Worm (Caenorhabditis elegans) whole organism, young adult: Measurements from ENCODE around the gene ceh-86.

ENCODE experiments used
- B0261.1 ChIP-seq: sonication (generic microtip); optimal IDR thresholded peaks from 2 replicates; lab custom pipeline; 2016; ENCODE audit warnings: mild to moderate bottlenecking, missing genetic modification characterization, moderate library complexity, missing compliant biosample characterization
- F52B5.7 ChIP-seq: sonication (generic microtip); optimal IDR thresholded peaks from 2 replicates; lab custom pipeline; 2016; ENCODE audit warnings: mild to moderate bottlenecking, missing genetic modification characterization, missing compliant biosample characterization
- F57A8.1 ChIP-seq: fragments of 200-800 bp; sonication (Bioruptor generic); optimal IDR thresholded peaks from 2 replicates; lab custom pipeline; 2018; ENCODE audit warnings: mild to moderate bottlenecking, missing genetic modification characterization, moderate library complexity, missing compliant biosample characterization
- F57C9.4 ChIP-seq: sonication (generic microtip); optimal IDR thresholded peaks from 2 replicates; lab custom pipeline; 2017; ENCODE audit warnings: mild to moderate bottlenecking, missing genetic modification characterization, missing compliant biosample characterization
- K11D2.4 ChIP-seq: fragments of 200-800 bp; sonication (Bioruptor generic); IDR thresholded peaks from 2 replicates; pipeline ENCODE4 v1.3.6; 2022; ENCODE audit warnings: missing genetic modification reagents, missing genetic modification characterization, missing compliant biosample characterization
- Y56A3A.18 ChIP-seq: fragments of 200-800 bp; sonication (Bioruptor generic); IDR thresholded peaks from 2 replicates; pipeline ENCODE4 v1.3.6; 2022; ENCODE audit warnings: missing genetic modification reagents, missing genetic modification characterization, missing compliant biosample characterization
- Y67H2A.10 ChIP-seq: fragments of 200-800 bp; sonication (Bioruptor generic); conservative IDR thresholded peaks from 2 replicates; pipeline ENCODE4 v1.3.6; 2022; ENCODE audit warnings: missing genetic modification reagents, missing genetic modification characterization, missing compliant biosample characterization
- attf-5 ChIP-seq: fragments of 200-800 bp; sonication (Bioruptor generic); optimal IDR thresholded peaks from 2 replicates; lab custom pipeline; 2018; ENCODE audit warnings: mild to moderate bottlenecking, missing genetic modification characterization, missing compliant biosample characterization
- cebp-1 ChIP-seq, 2 experiments: fragments of 200-800 bp in 1 of 2; sonication (Bioruptor generic) in 1 of 2; sonication (generic microtip) in 1 of 2; IDR thresholded peaks in 1 of 2; optimal IDR thresholded peaks in 1 of 2; 2 replicates each; pipeline versions ENCODE4 v1.3.6 to Lab custom; 2017 to 2022; ENCODE audit warnings: missing compliant biosample characterization in 2 of 2, missing genetic modification characterization in 2 of 2, mild to moderate bottlenecking in 1 of 2, missing genetic modification reagents in 1 of 2, moderate library complexity in 1 of 2
- ceh-58 ChIP-seq: fragments of 200-800 bp; sonication (Bioruptor generic); IDR thresholded peaks from 2 replicates; pipeline ENCODE4 v1.3.6; 2022; ENCODE audit warnings: missing genetic modification characterization, missing compliant biosample characterization
- ceh-91 ChIP-seq: fragments of 200-800 bp; sonication (Bioruptor generic); IDR thresholded peaks from 2 replicates; pipeline ENCODE4 v1.3.6; 2022; ENCODE audit warnings: missing genetic modification reagents, missing genetic modification characterization, missing compliant biosample characterization
- chd-7 ChIP-seq: sonication (generic microtip); optimal IDR thresholded peaks from 2 replicates; lab custom pipeline; 2016; ENCODE audit warnings: mild to moderate bottlenecking, missing genetic modification characterization, moderate library complexity, missing compliant biosample characterization
- ekl-4 ChIP-seq: fragments of 200-800 bp; sonication (Bioruptor generic); IDR thresholded peaks from 2 replicates; pipeline ENCODE4 v1.3.6; 2022; ENCODE audit warnings: missing genetic modification reagents, missing genetic modification characterization, missing compliant biosample characterization
- ets-4 ChIP-seq: fragments of 200-800 bp; sonication (Bioruptor generic); optimal IDR thresholded peaks from 2 replicates; lab custom pipeline; 2018; ENCODE audit warnings: mild to moderate bottlenecking, missing genetic modification characterization, missing compliant biosample characterization
- hrde-1 ChIP-seq: sonication (generic microtip); optimal IDR thresholded peaks from 2 replicates; lab custom pipeline; 2016; ENCODE audit warnings: missing genetic modification characterization, mild to moderate bottlenecking, missing compliant biosample characterization, moderate library complexity, missing genotype, missing genetic modification reagents, borderline replicate concordance
- lag-1 ChIP-seq: fragments of 200-800 bp; sonication (Bioruptor generic); IDR thresholded peaks from 2 replicates; pipeline ENCODE4 v1.3.6; 2022; ENCODE audit warnings: missing genetic modification reagents, missing genetic modification characterization, missing compliant biosample characterization
- let-526 ChIP-seq: fragments of 200-800 bp; sonication (Bioruptor generic); IDR thresholded peaks from 2 replicates; pipeline ENCODE4 v1.3.6; 2022; ENCODE audit warnings: missing genetic modification reagents, missing genetic modification characterization, missing compliant biosample characterization
- lsy-27 ChIP-seq: sonication (generic microtip); optimal IDR thresholded peaks from 2 replicates; lab custom pipeline; 2017; ENCODE audit warnings: missing genetic modification characterization, mild to moderate bottlenecking, missing compliant biosample characterization, antibody characterized with exemption, missing genotype, borderline replicate concordance; ENCODE audit not compliant: insufficient read depth
- mcd-1 ChIP-seq: fragments of 200-800 bp; sonication (Bioruptor generic); IDR thresholded peaks from 2 replicates; pipeline ENCODE4 v1.3.6; 2022; ENCODE audit warnings: missing genetic modification reagents, missing genetic modification characterization, missing compliant biosample characterization
- nhr-27 ChIP-seq: fragments of 200-800 bp; sonication (Bioruptor generic); optimal IDR thresholded peaks from 2 replicates; lab custom pipeline; 2018; ENCODE audit warnings: mild to moderate bottlenecking, missing genetic modification characterization, moderate library complexity, missing compliant biosample characterization
- nhr-80 ChIP-seq: sonication (generic microtip); optimal IDR thresholded peaks from 2 replicates; lab custom pipeline; 2016; ENCODE audit warnings: missing genetic modification characterization, missing compliant biosample characterization
- snpc-4 ChIP-seq, 5 experiments: fragments of 150-350 bp in 1 of 5; sonication (generic microtip) in 4 of 5; optimal IDR thresholded peaks; 2 replicates each; lab custom pipeline; 2014 to 2018; ENCODE audit warnings: missing genetic modification characterization in 5 of 5, missing biosample characterization in 3 of 5, antibody characterized with exemption in 2 of 5, mild to moderate bottlenecking in 2 of 5, missing compliant biosample characterization in 2 of 5, missing genotype in 2 of 5, moderate library complexity in 2 of 5, missing genetic modification reagents in 1 of 5
- tlf-1 ChIP-seq: fragments of 200-800 bp; sonication (Bioruptor generic); optimal IDR thresholded peaks from 2 replicates; lab custom pipeline; 2018; ENCODE audit warnings: mild to moderate bottlenecking, missing genetic modification characterization, missing compliant biosample characterization
- unc-130 ChIP-seq: sonication (generic microtip); optimal IDR thresholded peaks from 2 replicates; lab custom pipeline; 2016; ENCODE audit warnings: missing genetic modification reagents, missing genetic modification characterization, missing compliant biosample characterization
- xnd-1 ChIP-seq: sonication (generic microtip); optimal IDR thresholded peaks from 2 replicates; lab custom pipeline; 2016; ENCODE audit warnings: missing genotype, missing genetic modification reagents, missing genetic modification characterization, missing compliant biosample characterization
- ztf-22 ChIP-seq: fragments of 200-800 bp; sonication (Bioruptor generic); optimal IDR thresholded peaks from 2 replicates; lab custom pipeline; 2018; ENCODE audit warnings: mild to moderate bottlenecking, missing genetic modification characterization, moderate library complexity, missing compliant biosample characterization
- ztf-26 ChIP-seq: sonication (generic microtip); optimal IDR thresholded peaks from 2 replicates; lab custom pipeline; 2017; ENCODE audit warnings: missing genetic modification characterization, missing compliant biosample characterization
- ztf-28 ChIP-seq: fragments of 200-800 bp; sonication (Bioruptor generic); IDR thresholded peaks from 2 replicates; pipeline ENCODE4 v1.3.6; 2022; ENCODE audit warnings: missing genetic modification reagents, missing genetic modification characterization, missing compliant biosample characterization
- ztf-6 ChIP-seq: fragments of 200-800 bp; sonication (Bioruptor generic); IDR thresholded peaks from 2 replicates; pipeline ENCODE4 v1.3.6; 2022; ENCODE audit warnings: missing genetic modification reagents, missing genetic modification characterization, missing compliant biosample characterization

The ceh-86 gene

DNA sequence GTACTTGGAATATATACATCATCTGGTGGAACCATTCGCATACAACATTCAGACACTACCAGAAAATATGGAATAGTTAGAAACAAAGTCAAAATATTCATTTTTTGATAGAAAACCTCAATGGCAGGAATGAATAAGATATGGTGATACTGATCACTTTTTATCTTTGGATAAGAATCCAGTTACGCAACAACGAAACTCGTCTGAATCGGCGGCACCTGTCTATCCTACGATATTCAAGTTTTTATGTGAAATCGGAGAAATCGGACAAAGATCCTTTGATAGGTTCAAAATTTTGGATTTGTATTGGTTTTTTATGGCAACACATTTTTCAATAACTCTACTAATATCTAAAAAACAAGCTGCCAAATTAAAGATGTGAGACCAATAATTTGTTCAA lies 33.0 kb downstream of the ceh-86 start, which contains the start of gene F16G10.14:
Gene F16G10.14, minus strand, starts transcription at position 101 of the 400 bp plus-strand sequence.
- TF ChIP-seq B0261.1 (tag; lab: Kevin White, UChicago) (no peak), ceh-91 (GFP tag; lab: Robert Waterston, UW) (no peak), ekl-4 (GFP tag; lab: Robert Waterston, UW) (no peak), hrde-1 (tag; lab: Kevin White, UChicago) (no peak), ztf-22 (GFP tag; lab: Kevin White, UChicago) (no peak), ztf-6 (GFP tag; lab: Robert Waterston, UW) (no peak), ztf-28 (GFP tag; lab: Robert Waterston, UW) (no peak), xnd-1 (tag; lab: Kevin White, UChicago) (no peak)

DNA sequence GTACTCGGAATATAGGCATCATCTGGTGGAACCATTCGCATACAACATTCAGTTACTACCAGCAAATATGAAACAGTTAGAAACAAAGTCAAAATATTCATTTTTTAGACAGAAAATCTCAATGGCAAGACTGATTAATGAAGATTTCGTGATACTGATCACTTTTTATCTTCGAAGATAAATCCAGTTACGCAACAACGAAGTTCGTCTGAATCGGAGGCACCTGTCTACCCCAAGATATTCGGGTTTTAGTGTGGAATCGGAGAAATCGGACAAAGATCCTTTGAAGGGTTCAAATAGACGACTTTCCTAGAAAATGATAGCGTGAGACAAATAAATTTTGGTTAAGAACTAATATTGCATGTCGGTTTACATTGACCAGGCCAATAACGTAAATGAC lies 36.0 kb downstream of the ceh-86 start, which contains the start of gene F16G10.13:
Gene F16G10.13, minus strand, starts transcription at position 101 of the 400 bp plus-strand sequence.
- TF ChIP-seq F57A8.1 (GFP tag; lab: Kevin White, UChicago) = no peak
- TF ChIP-seq ceh-91 (GFP tag; lab: Robert Waterston, UW) = no peak
- no peak for TF ChIP-seq attf-5 (GFP tag; lab: Kevin White, UChicago)
- TF ChIP-seq nhr-27 (tag; lab: Kevin White, UChicago) = no peak
- TF ChIP-seq xnd-1 (tag; lab: Kevin White, UChicago) = no peak
- TF ChIP-seq F57C9.4 (tag; lab: Kevin White, UChicago) = no peak
- no peak for TF ChIP-seq mcd-1 (GFP tag; lab: Robert Waterston, UW)
- no peak for TF ChIP-seq snpc-4 (GFP tag; optimal IDR thresholded peaks at IDR 0.05; lab: Kevin White, UChicago)
- TF ChIP-seq snpc-4 (tag; optimal IDR thresholded peaks at IDR 0.05; lab: Kevin White, UChicago) = no peak

DNA sequence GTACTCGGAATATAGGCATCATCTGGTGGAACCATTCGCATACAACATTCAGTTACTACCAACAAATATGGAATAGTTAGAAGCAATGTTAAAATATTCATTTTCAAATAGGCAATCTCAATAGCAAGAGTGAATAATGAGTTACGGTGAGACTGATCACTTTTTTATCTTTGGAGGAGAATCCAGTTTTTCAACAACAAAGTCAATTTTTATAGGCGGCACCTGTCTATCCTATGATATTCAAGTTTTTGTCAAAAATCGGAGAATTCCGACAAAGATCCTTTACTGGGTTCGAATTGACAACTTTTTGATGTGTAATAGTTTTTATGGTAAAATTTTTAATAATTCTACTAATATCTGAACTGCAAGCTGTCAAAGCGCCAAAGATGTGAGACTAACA lies 38.1 kb downstream of the ceh-86 start, which contains the start of gene F16G10.11:
Gene F16G10.11, minus strand, starts transcription at position 101 of the 400 bp plus-strand sequence.
- TF ChIP-seq nhr-80 (tag; lab: Kevin White, UChicago) (no peak), Y56A3A.18 (GFP tag; lab: Robert Waterston, UW) (no peak), cebp-1 (GFP tag; IDR thresholded peaks at IDR 0.05; lab: Robert Waterston, UW) (no peak), cebp-1 (tag; optimal IDR thresholded peaks at IDR 0.05; lab: Kevin White, UChicago) (no peak), let-526 (GFP tag; lab: Robert Waterston, UW) (no peak), unc-130 (GFP tag; lab: Kevin White, UChicago) (no peak)

DNA sequence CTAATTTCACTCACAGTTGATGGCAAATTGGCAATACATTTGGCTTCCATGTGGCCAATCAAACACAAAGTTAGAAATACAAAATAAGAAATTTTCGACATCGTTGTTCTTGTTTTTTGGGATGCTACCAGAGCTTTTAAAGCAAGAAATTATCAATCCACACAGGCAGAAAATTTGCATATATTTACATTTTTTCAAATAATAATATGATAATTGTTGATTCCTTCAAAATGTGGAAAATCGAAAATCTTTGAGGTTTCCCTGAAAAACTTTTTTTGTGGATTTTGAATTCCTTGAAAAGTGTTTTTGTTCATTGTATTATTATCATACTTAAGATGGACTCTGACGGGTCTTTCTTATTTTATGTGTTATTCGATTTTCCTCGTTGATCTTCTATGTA lies 41.0 kb downstream of the ceh-86 start, which contains the start of gene F16G10.10:
Gene F16G10.10, minus strand, starts transcription at position 101 of the 400 bp plus-strand sequence.
- TF ChIP-seq F57C9.4 (tag; lab: Kevin White, UChicago) (no peak), chd-7 (tag; lab: Kevin White, UChicago) (no peak), F52B5.7 (tag; lab: Kevin White, UChicago) (no peak), ets-4 (GFP tag; lab: Kevin White, UChicago) (no peak), B0261.1 (tag; lab: Kevin White, UChicago) (no peak), lsy-27 (tag; lab: Kevin White, UChicago) (no peak), lag-1 (GFP tag; lab: Robert Waterston, UW) (no peak), K11D2.4 (GFP tag; lab: Robert Waterston, UW) (no peak), tlf-1 (GFP tag; lab: Kevin White, UChicago) (no peak), ztf-26 (tag; lab: Kevin White, UChicago) (no peak), Y67H2A.10 (no peak), ceh-58 (GFP tag; lab: Robert Waterston, UW) (no peak), xnd-1 (tag; lab: Kevin White, UChicago) (no peak)
